Worm (Caenorhabditis elegans): ENCODE data around the gene clec-163.

Gene clec-163

ce11 chrIII:10819257-10819656 lies 25.1 kb downstream of the clec-163 start:
- TF ChIP-seq pha-4 (tag; optimal IDR thresholded peaks at IDR 0.05) (peak; percentile 34), ama-1 (optimal IDR thresholded peaks at IDR 0.05) (peak; percentile 22), unc-62 (GFP tag; optimal IDR thresholded peaks at IDR 0.05) (no peak), elt-2 (tag; optimal IDR thresholded peaks at IDR 0.05) (peak; percentile 50), sea-2 (GFP tag; optimal IDR thresholded peaks at IDR 0.05) (no peak), R02D3.7 (tag; optimal IDR thresholded peaks at IDR 0.05) (no peak)

- TF ChIP-seq lin-39 (tag; optimal IDR thresholded peaks at IDR 0.05) (peak; percentile 29), ama-1 (optimal IDR thresholded peaks at IDR 0.05) (peak; percentile 7), tbx-2 (tag; optimal IDR thresholded peaks at IDR 0.05) (no peak), ceh-82 (tag; optimal IDR thresholded peaks at IDR 0.05) (no peak), nhr-11 (tag; optimal IDR thresholded peaks at IDR 0.05) (peak; percentile 83), fkh-10 (GFP tag; optimal IDR thresholded peaks at IDR 0.05) (no peak), egl-5 (tag; optimal IDR thresholded peaks at IDR 0.05) (peak; percentile 5), nfya-1 (tag; optimal IDR thresholded peaks at IDR 0.05; ENCODE audit: insufficient read depth) (peak; percentile 57), snpc-4 (tag; optimal IDR thresholded peaks at IDR 0.05) (no peak)
Measured at ce11 chrIII:10819778-10820177, 25.6 kb downstream of the clec-163 start.

DNA sequence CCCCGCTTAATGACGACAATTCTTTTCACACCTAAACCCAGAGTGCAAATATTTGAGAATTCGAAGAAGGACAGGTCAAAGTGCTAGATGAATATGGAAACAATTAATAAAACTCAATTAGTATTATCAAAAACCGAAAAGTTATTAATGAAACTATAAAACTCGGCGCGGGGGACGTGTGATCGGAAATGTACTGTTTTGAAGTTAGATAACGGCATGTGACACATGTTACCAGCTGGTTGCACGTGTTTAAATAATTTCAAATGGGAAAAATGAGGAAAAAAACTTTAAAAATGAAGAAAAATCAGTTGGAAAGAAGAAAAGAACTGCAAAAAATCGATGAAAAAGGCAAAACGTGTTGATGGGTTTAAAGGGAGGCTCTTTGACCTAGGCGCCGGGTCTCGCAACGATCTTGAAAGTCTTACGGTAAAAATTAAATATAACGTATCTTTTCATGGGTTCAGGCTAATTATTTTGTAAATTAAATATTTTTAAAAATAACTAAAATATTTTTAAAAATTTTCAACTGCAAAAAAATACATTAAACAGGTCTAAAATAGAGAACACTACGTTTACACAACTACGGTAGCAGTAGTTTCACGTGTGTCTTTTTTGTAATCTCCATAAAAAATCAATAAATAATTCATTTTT lies 26.6 kb downstream of the clec-163 start:
- TF ChIP-seq mdl-1 (tag; optimal IDR thresholded peaks at IDR 0.05) (no peak), hmg-11 (tag; optimal IDR thresholded peaks at IDR 0.05) (no peak), pqm-1 (tag; optimal IDR thresholded peaks at IDR 0.05) (peak; percentile 68), zag-1 (tag; optimal IDR thresholded peaks at IDR 0.05) (no peak), elt-2 (tag; optimal IDR thresholded peaks at IDR 0.05) (peak; percentile 67), pha-4 (tag; optimal IDR thresholded peaks at IDR 0.05) (peak; percentile 14)

ce11 chrIII:10822494-10823113 lies 28.5 kb downstream of the clec-163 start:
- TF ChIP-seq skn-1 (tag; optimal IDR thresholded peaks at IDR 0.05) (no peak), pha-4 (tag; optimal IDR thresholded peaks at IDR 0.05) (peak; percentile 34), pqm-1 (tag; optimal IDR thresholded peaks at IDR 0.05) (peak; percentile 81), sea-2 (GFP tag; optimal IDR thresholded peaks at IDR 0.05) (no peak), nhr-43 (tag; optimal IDR thresholded peaks at IDR 0.05; ENCODE audit: poor library complexity, severe bottlenecking) (no peak), egl-5 (tag; optimal IDR thresholded peaks at IDR 0.05) (no peak), nhr-67 (tag; optimal IDR thresholded peaks at IDR 0.05) (no peak), ceh-9 (tag; optimal IDR thresholded peaks at IDR 0.05) (no peak), elt-2 (tag; optimal IDR thresholded peaks at IDR 0.05) (peak; percentile 98), jun-1 (tag; optimal IDR thresholded peaks at IDR 0.05) (peak; percentile 47)

DNA sequence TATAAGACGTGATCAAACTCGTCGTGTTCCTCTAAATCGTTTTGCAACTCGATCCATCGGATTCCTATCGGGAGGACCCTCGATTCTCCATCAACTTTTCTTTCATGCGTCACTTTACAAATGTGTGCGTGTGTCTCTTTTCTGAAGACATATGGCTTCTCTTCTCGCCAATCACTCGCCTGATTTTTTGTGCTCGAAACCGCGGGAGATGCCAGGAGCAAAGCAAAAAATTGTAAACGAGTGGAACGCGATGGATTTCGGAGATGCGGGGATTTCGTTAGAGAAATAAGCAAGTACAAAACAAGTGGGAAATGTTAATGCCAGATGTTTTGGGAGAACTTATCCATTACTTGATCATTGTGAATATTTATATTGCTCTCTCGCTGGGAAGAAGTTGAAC lies 30.1 kb downstream of the clec-163 start:
- TF ChIP-seq snpc-4 (tag; optimal IDR thresholded peaks at IDR 0.05): no peak
- no peak for TF ChIP-seq nhr-77 (tag; optimal IDR thresholded peaks at IDR 0.05)
- TF ChIP-seq egl-5 (tag; optimal IDR thresholded peaks at IDR 0.05): peak; percentile 4

DNA sequence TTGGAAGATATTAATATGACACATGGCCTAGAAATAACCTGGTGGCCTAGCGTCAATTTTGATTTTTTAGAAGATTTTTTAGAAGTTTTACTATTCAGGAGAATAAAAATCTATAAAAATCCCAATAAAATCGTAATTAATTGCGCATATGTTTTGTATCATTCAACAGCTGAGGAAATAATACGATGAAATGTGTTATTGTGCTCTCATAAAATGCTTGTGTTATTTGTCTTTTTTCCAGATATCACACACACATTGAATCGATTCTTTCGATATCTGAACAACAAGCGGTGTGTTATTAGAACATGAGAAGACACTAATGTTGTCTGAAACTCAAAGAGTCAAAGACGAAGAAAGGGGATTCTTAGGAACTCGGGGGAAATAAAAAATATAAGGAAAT lies 30.9 kb downstream of the clec-163 start:
- no peak for TF ChIP-seq lin-39 (tag; optimal IDR thresholded peaks at IDR 0.05)
- no peak for TF ChIP-seq fkh-2 (tag; optimal IDR thresholded peaks at IDR 0.05)
- no peak for TF ChIP-seq snpc-4 (tag; optimal IDR thresholded peaks at IDR 0.05)
- no peak for TF ChIP-seq eor-1 (tag; optimal IDR thresholded peaks at IDR 0.05)
- no peak for TF ChIP-seq fkh-10 (GFP tag; optimal IDR thresholded peaks at IDR 0.05)
- TF ChIP-seq sea-2 (GFP tag; optimal IDR thresholded peaks at IDR 0.05): no peak
- no peak for TF ChIP-seq zag-1 (tag; optimal IDR thresholded peaks at IDR 0.05)
- TF ChIP-seq elt-3 (tag; optimal IDR thresholded peaks at IDR 0.05): no peak
- TF ChIP-seq ceh-16 (tag; optimal IDR thresholded peaks at IDR 0.05): no peak
- TF ChIP-seq skn-1 (tag; optimal IDR thresholded peaks at IDR 0.05): no peak
- no peak for TF ChIP-seq nhr-11 (tag; optimal IDR thresholded peaks at IDR 0.05)
- TF ChIP-seq ztf-4 (tag; optimal IDR thresholded peaks at IDR 0.05): no peak
- TF ChIP-seq lin-15B (tag; optimal IDR thresholded peaks at IDR 0.05): no peak
- TF ChIP-seq nhr-237 (tag; optimal IDR thresholded peaks at IDR 0.05): no peak
- no peak for TF ChIP-seq nfya-1 (tag; optimal IDR thresholded peaks at IDR 0.05; ENCODE audit: insufficient read depth)
- no peak for TF ChIP-seq jun-1 (tag; optimal IDR thresholded peaks at IDR 0.05)
- TF ChIP-seq ama-1 (optimal IDR thresholded peaks at IDR 0.05): no peak
- TF ChIP-seq egl-27 (tag; optimal IDR thresholded peaks at IDR 0.05): no peak
- no peak for TF ChIP-seq ceh-82 (tag; optimal IDR thresholded peaks at IDR 0.05)

All from whole organism, L3 larva.